Fruit fly (Drosophila melanogaster): ENCODE data around the gene CG2865.

- TF ChIP-seq psq (optimal IDR thresholded peaks at IDR 0.05) (no peak), CG8478 (optimal IDR thresholded peaks at IDR 0.05) (no peak), usp (GFP tag; optimal IDR thresholded peaks at IDR 0.05) (no peak), pan (optimal IDR thresholded peaks at IDR 0.05) (no peak), Dll (optimal IDR thresholded peaks at IDR 0.05) (no peak)
Measured at dm6 chrX:2269822-2270556, 23.2 kb downstream of the CG2865 start.
